Worm (Caenorhabditis elegans): ENCODE data around the gene sru-21.

Gene sru-21

DNA sequence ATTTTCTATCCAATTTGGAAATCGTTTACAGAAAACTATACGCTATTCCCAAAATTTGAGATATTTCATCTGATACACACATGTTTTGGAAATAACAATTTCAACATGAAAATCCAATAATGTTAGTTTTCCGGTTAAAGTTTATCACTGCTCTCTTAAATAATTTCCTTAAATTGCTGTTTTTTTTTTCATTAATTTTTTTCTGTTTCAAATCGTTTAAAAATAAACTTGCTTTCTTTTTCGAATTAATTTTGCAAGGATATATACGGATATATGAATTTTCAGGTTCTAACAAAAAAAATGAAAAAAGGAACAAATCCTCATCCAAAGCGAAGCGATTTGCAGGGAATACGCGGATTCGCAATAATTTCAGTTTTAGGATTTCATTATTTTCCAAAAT lies 46.9 kb downstream of the sru-21 start, which contains the start of gene oac-48:
oac-48 (plus strand) TSS at position 301 of the 400 bp plus-strand sequence.
- TF ChIP-seq nhr-237 (tag; optimal IDR thresholded peaks at IDR 0.05) (no peak), ceh-9 (tag; optimal IDR thresholded peaks at IDR 0.05) (no peak), ceh-28 (tag; optimal IDR thresholded peaks at IDR 0.05) (no peak), mml-1 (tag; optimal IDR thresholded peaks at IDR 0.05) (no peak), sea-2 (GFP tag; optimal IDR thresholded peaks at IDR 0.05) (no peak), nfya-1 (tag; optimal IDR thresholded peaks at IDR 0.05; ENCODE audit: insufficient read depth) (no peak), jun-1 (tag; optimal IDR thresholded peaks at IDR 0.05) (no peak), egl-27 (tag; optimal IDR thresholded peaks at IDR 0.05) (no peak), lin-15B (tag; optimal IDR thresholded peaks at IDR 0.05) (no peak), ceh-16 (tag; optimal IDR thresholded peaks at IDR 0.05) (no peak), nhr-43 (tag; optimal IDR thresholded peaks at IDR 0.05; ENCODE audit: poor library complexity, severe bottlenecking) (no peak), fos-1 (tag; optimal IDR thresholded peaks at IDR 0.05) (no peak), ztf-4 (tag; optimal IDR thresholded peaks at IDR 0.05) (no peak), zag-1 (tag; optimal IDR thresholded peaks at IDR 0.05) (no peak), fkh-10 (GFP tag; optimal IDR thresholded peaks at IDR 0.05) (no peak), nhr-11 (tag; optimal IDR thresholded peaks at IDR 0.05) (no peak), ztf-11 (tag; optimal IDR thresholded peaks at IDR 0.05) (no peak)

DNA sequence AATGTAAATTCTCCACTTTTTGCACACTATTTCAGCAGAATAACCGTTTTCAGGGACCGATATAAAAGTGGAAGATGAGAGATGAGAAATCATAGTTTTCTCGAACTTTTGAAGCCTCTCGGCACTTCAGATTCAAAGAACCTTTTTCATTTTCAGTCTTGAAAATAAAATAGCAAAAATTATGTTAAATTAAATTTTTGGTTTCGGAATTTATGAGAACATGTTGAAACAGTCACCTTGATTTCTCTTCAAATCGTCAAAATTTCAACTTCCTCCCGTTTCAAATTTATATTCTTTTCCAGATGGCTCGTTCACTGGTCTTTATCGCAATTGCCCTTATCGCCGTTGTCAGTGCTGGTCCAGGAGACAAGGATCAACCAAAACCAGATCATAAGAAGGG lies 52.1 kb downstream of the sru-21 start, which contains the start of gene srlf-26:
srlf-26 (plus strand) TSS at position 301 of the 400 bp plus-strand sequence.
- TF ChIP-seq nhr-43 (tag; optimal IDR thresholded peaks at IDR 0.05; ENCODE audit: poor library complexity, severe bottlenecking) = no peak
- no peak for TF ChIP-seq hmg-11 (tag; optimal IDR thresholded peaks at IDR 0.05)
- TF ChIP-seq elt-3 (tag; optimal IDR thresholded peaks at IDR 0.05) = no peak
- no peak for TF ChIP-seq elt-2 (tag; optimal IDR thresholded peaks at IDR 0.05)
- no peak for TF ChIP-seq daf-12 (tag; optimal IDR thresholded peaks at IDR 0.05)
- no peak for TF ChIP-seq nhr-67 (tag; optimal IDR thresholded peaks at IDR 0.05)
- TF ChIP-seq fkh-10 (GFP tag; optimal IDR thresholded peaks at IDR 0.05) = no peak
- TF ChIP-seq tbx-2 (tag; optimal IDR thresholded peaks at IDR 0.05) = no peak
- TF ChIP-seq fos-1 (tag; optimal IDR thresholded peaks at IDR 0.05) = no peak
- no peak for TF ChIP-seq nhr-12 (tag; optimal IDR thresholded peaks at IDR 0.05)
- no peak for TF ChIP-seq ceh-9 (tag; optimal IDR thresholded peaks at IDR 0.05)
- no peak for TF ChIP-seq unc-62 (GFP tag; optimal IDR thresholded peaks at IDR 0.05)
- no peak for TF ChIP-seq ceh-82 (tag; optimal IDR thresholded peaks at IDR 0.05)
- no peak for TF ChIP-seq pqm-1 (tag; optimal IDR thresholded peaks at IDR 0.05)
- TF ChIP-seq elt-1 (tag; optimal IDR thresholded peaks at IDR 0.05) = no peak
- no peak for TF ChIP-seq nhr-11 (tag; optimal IDR thresholded peaks at IDR 0.05)

DNA sequence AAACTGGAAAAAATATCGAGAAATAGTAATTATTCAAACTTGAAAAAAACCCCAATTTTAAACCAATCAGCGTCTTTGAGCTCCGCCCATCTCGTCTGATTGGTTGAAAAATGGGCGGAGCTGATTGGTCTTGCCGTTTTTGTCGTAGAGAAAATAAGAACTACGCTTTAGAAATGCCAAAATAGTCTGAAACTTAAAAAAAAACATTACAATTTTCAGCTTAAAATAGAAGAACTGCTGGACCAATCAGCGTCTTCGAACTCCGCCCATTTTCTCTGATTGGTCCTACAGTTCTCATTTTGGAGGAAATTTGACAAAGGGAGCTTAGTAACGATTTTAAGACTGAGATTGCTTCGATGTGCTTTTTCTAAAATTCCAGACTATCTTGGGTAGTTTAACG lies 52.9 kb downstream of the sru-21 start:
- TF ChIP-seq nfya-1 (tag; optimal IDR thresholded peaks at IDR 0.05; ENCODE audit: insufficient read depth) (peak; percentile 93), tbx-2 (tag; optimal IDR thresholded peaks at IDR 0.05) (no peak), jun-1 (tag; optimal IDR thresholded peaks at IDR 0.05) (no peak)
